Worm (Caenorhabditis elegans) whole organism, L3 larva: ENCODE measurements around the gene gen-1.
A peak's percentile ranks its signal among the peaks of the same experiment; 100 is the strongest.

ENCODE experiments used
- aly-2 ChIP-seq: fragments of 150-350 bp; optimal IDR thresholded peaks from 2 replicates; lab custom pipeline; 2014; ENCODE audit warnings: missing biosample characterization, missing genetic modification characterization
- ama-1 ChIP-seq: fragments of 150-350 bp; optimal IDR thresholded peaks from 2 replicates; lab custom pipeline; 2018
- ceh-16 ChIP-seq: sonication (generic microtip); optimal IDR thresholded peaks from 2 replicates; lab custom pipeline; 2017; ENCODE audit warnings: missing biosample characterization, missing genetic modification characterization
- ceh-82 ChIP-seq: fragments of 150-350 bp; optimal IDR thresholded peaks from 2 replicates; lab custom pipeline; 2014; ENCODE audit warnings: missing biosample characterization, missing genetic modification characterization
- daf-12 ChIP-seq: fragments of 150-350 bp; optimal IDR thresholded peaks from 2 replicates; lab custom pipeline; 2014; ENCODE audit warnings: missing biosample characterization, missing genetic modification reagents, missing genetic modification characterization
- egl-27 ChIP-seq: sonication (generic microtip); optimal IDR thresholded peaks from 4 replicates; lab custom pipeline; 2017; ENCODE audit warnings: missing biosample characterization, missing genetic modification reagents, missing genetic modification characterization
- elt-2 ChIP-seq: sonication (generic microtip); optimal IDR thresholded peaks from 2 replicates; lab custom pipeline; 2016; ENCODE audit warnings: missing genetic modification reagents, mild to moderate bottlenecking, missing genetic modification characterization, missing compliant biosample characterization
- elt-3 ChIP-seq, 3 experiments: fragments of 150-350 bp in 1 of 3; sonication (generic microtip) in 2 of 3; optimal IDR thresholded peaks; 2 replicates in 2 of 3; 4 replicates in 1 of 3; lab custom pipeline; 2014 to 2017; ENCODE audit warnings: missing biosample characterization in 3 of 3, missing genetic modification characterization in 3 of 3
- fkh-10 ChIP-seq: sonication (generic microtip); optimal IDR thresholded peaks from 2 replicates; lab custom pipeline; 2017; ENCODE audit warnings: missing biosample characterization, missing genetic modification reagents, missing genetic modification characterization
- fkh-2 ChIP-seq: fragments of 150-350 bp; optimal IDR thresholded peaks from 2 replicates; lab custom pipeline; 2014; ENCODE audit warnings: missing biosample characterization, missing genetic modification reagents, missing genetic modification characterization
- fos-1 ChIP-seq: fragments of 150-350 bp; optimal IDR thresholded peaks from 2 replicates; lab custom pipeline; 2014; ENCODE audit warnings: missing biosample characterization, missing genetic modification characterization
- jun-1 ChIP-seq: fragments of 150-350 bp; optimal IDR thresholded peaks from 2 replicates; lab custom pipeline; 2014; ENCODE audit warnings: missing biosample characterization, missing genetic modification reagents, missing genetic modification characterization
- lin-15B ChIP-seq: fragments of 150-350 bp; optimal IDR thresholded peaks from 2 replicates; lab custom pipeline; 2014; ENCODE audit warnings: missing biosample characterization, missing genetic modification characterization
- lin-39 ChIP-seq: fragments of 150-350 bp; optimal IDR thresholded peaks from 2 replicates; lab custom pipeline; 2018; ENCODE audit warnings: missing biosample characterization, missing genetic modification reagents, missing genetic modification characterization
- mml-1 ChIP-seq: fragments of 150-350 bp; sonication (generic microtip); optimal IDR thresholded peaks from 3 replicates; lab custom pipeline; 2014; ENCODE audit warnings: missing biosample characterization, missing genetic modification characterization
- nfya-1 ChIP-seq: sonication (generic microtip); optimal IDR thresholded peaks from 2 replicates; lab custom pipeline; 2017; ENCODE audit warnings: missing genetic modification characterization, mild to moderate bottlenecking, missing compliant biosample characterization, antibody characterized with exemption, moderate library complexity; ENCODE audit not compliant: insufficient read depth
- nhr-11 ChIP-seq: fragments of 150-350 bp; optimal IDR thresholded peaks from 2 replicates; lab custom pipeline; 2014; ENCODE audit warnings: missing biosample characterization, missing genetic modification characterization
- nhr-12 ChIP-seq: fragments of 150-350 bp; optimal IDR thresholded peaks from 2 replicates; lab custom pipeline; 2014; ENCODE audit warnings: missing biosample characterization, missing genetic modification characterization
- nhr-23 ChIP-seq: fragments of 150-350 bp; optimal IDR thresholded peaks from 2 replicates; lab custom pipeline; 2014; ENCODE audit warnings: missing biosample characterization, missing genetic modification reagents, missing genetic modification characterization
- nhr-25 ChIP-seq: sonication (generic microtip); optimal IDR thresholded peaks from 2 replicates; lab custom pipeline; 2017; ENCODE audit warnings: missing biosample characterization, missing genetic modification characterization
- nhr-43 ChIP-seq: sonication (generic microtip); optimal IDR thresholded peaks from 2 replicates; lab custom pipeline; 2016; ENCODE audit warnings: mild to moderate bottlenecking, missing genetic modification characterization, missing compliant biosample characterization; ENCODE audit not compliant: poor library complexity, severe bottlenecking
- nhr-67 ChIP-seq: fragments of 150-350 bp; optimal IDR thresholded peaks from 2 replicates; lab custom pipeline; 2014; ENCODE audit warnings: missing biosample characterization, missing genetic modification characterization
- nhr-76 ChIP-seq: fragments of 150-350 bp; sonication (generic microtip); optimal IDR thresholded peaks from 5 replicates; lab custom pipeline; 2014; ENCODE audit warnings: missing biosample characterization, missing genetic modification characterization
- pha-4 ChIP-seq: fragments of 150-350 bp; optimal IDR thresholded peaks from 2 replicates; lab custom pipeline; 2014; ENCODE audit warnings: missing biosample characterization, missing genetic modification reagents, missing genetic modification characterization
- pqm-1 ChIP-seq: fragments of 150-350 bp; optimal IDR thresholded peaks from 2 replicates; lab custom pipeline; 2017; ENCODE audit warnings: missing biosample characterization, missing genetic modification characterization, inconsistent platforms
- skn-1 ChIP-seq: fragments of 150-350 bp; optimal IDR thresholded peaks from 2 replicates; lab custom pipeline; 2014; ENCODE audit warnings: missing biosample characterization, missing genetic modification characterization
- snpc-4 ChIP-seq: fragments of 150-350 bp; optimal IDR thresholded peaks from 2 replicates; lab custom pipeline; 2014; ENCODE audit warnings: missing biosample characterization, missing genetic modification characterization
- tbx-2 ChIP-seq: sonication (generic microtip); optimal IDR thresholded peaks from 2 replicates; lab custom pipeline; 2016; ENCODE audit warnings: mild to moderate bottlenecking, missing genetic modification characterization, missing compliant biosample characterization
- unc-62 ChIP-seq: fragments of 150-350 bp; sonication (generic microtip); optimal IDR thresholded peaks from 4 replicates; lab custom pipeline; 2014; ENCODE audit warnings: missing biosample characterization, missing genetic modification reagents, missing genetic modification characterization
- zag-1 ChIP-seq: fragments of 150-350 bp; optimal IDR thresholded peaks from 2 replicates; lab custom pipeline; 2014; ENCODE audit warnings: missing biosample characterization, missing genetic modification characterization
- ztf-11 ChIP-seq: fragments of 150-350 bp; optimal IDR thresholded peaks from 2 replicates; lab custom pipeline; 2014; ENCODE audit warnings: missing biosample characterization, missing genetic modification characterization
- ztf-4 ChIP-seq: fragments of 150-350 bp; optimal IDR thresholded peaks from 2 replicates; lab custom pipeline; 2014; ENCODE audit warnings: missing biosample characterization, missing genetic modification characterization

Gene gen-1

DNA sequence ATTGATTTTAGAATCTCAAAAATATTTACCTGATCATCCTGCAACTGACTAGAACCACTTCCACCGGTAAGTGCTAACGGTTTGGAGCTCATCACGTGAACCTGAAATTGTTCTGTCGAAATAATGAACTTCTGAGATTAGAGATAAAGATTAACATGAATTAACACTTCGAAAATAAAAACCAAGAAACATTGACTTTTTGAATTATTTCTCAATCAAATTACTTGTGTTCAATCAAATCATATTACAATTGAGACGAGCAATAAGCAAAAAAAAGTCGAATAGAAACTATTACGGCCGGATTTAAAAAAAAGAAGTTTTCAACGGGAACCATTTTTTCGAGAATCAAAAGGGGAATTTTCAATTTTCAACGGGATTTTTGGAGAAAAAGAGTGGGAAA lies 2.2 kb downstream of the gen-1 start, which contains the start of gene bcas-2:
TSS of gene bcas-2 (minus strand) at position 101 of the 400 bp plus-strand sequence.
- no peak for TF ChIP-seq nhr-67
- no peak for TF ChIP-seq nhr-23 (tag; lab: Kevin White, UChicago)
- no peak for TF ChIP-seq pqm-1 (tag; lab: Kevin White, UChicago)
- no peak for TF ChIP-seq nfya-1 (tag; lab: Kevin White, UChicago)
- no peak for TF ChIP-seq nhr-11 (tag; lab: Kevin White, UChicago)
- TF ChIP-seq fkh-2 (tag; lab: Kevin White, UChicago): no peak
- no peak for TF ChIP-seq nhr-25 (tag; lab: Kevin White, UChicago)
- TF ChIP-seq egl-27 (tag; lab: Kevin White, UChicago): no peak
- no peak for TF ChIP-seq snpc-4
- no peak for TF ChIP-seq tbx-2 (tag; lab: Kevin White, UChicago)
- TF ChIP-seq ceh-82 (tag; lab: Kevin White, UChicago): no peak
- no peak for TF ChIP-seq unc-62 (GFP tag; lab: Kevin White, UChicago)
- no peak for TF ChIP-seq jun-1 (tag; lab: Kevin White, UChicago)
- no peak for TF ChIP-seq ztf-4 (tag; lab: Kevin White, UChicago)
- TF ChIP-seq daf-12 (tag; lab: Kevin White, UChicago): no peak
- no peak for TF ChIP-seq lin-39 (tag; lab: Kevin White, UChicago)
- no peak for TF ChIP-seq lin-15B
- TF ChIP-seq nhr-76 (tag; lab: Kevin White, UChicago): no peak
- no peak for TF ChIP-seq elt-3 (tag; optimal IDR thresholded peaks at IDR 0.05; lab: Kevin White, UChicago)
- no peak for TF ChIP-seq ama-1 (lab: Kevin White, UChicago)

DNA sequence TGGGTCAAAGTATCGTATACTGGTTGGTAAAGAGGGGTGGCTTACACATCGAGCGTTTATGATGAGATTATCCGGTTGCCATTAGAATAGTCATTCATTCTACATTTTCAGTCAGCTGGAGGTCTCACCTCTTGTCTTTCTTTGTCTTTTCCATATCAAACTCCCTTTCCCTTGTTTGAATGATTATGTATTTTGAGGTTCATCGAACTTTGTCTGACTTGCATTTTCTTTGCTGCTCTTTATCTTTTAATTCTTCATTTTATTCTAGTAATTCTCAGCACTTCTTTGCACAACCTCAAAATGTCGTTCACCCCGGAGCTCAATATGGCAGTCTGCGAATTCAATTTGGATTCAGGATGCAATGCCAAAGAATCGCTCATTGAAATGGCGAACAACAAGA lies 7.4 kb downstream of the gen-1 start, which contains the start of gene T12A2.3:
TSS of gene T12A2.3 (plus strand) at position 301 of the 400 bp plus-strand sequence.
- TF ChIP-seq ama-1 (lab: Kevin White, UChicago): no peak
- TF ChIP-seq fkh-10 (GFP tag; lab: Kevin White, UChicago): no peak
- TF ChIP-seq aly-2: no peak
- no peak for TF ChIP-seq nhr-67
- no peak for TF ChIP-seq ceh-16 (tag; lab: Kevin White, UChicago)
- no peak for TF ChIP-seq tbx-2 (tag; lab: Kevin White, UChicago)
- no peak for TF ChIP-seq nhr-23 (tag; lab: Kevin White, UChicago)
- no peak for TF ChIP-seq nhr-11 (tag; lab: Kevin White, UChicago)
- TF ChIP-seq pqm-1 (tag; lab: Kevin White, UChicago): no peak
- no peak for TF ChIP-seq ceh-82 (tag; lab: Kevin White, UChicago)
- TF ChIP-seq jun-1 (tag; lab: Kevin White, UChicago): no peak
- no peak for TF ChIP-seq elt-2 (tag; lab: Kevin White, UChicago)
- TF ChIP-seq snpc-4: no peak

ce11 chrIII:6236649-6237048 lies 11.3 kb downstream of the gen-1 start, which contains the start of gene T12A2.21:
Gene T12A2.21 (minus strand): TSS chrIII:6236749.
- TF ChIP-seq lin-15B: no peak
- no peak for TF ChIP-seq ztf-11 (tag; lab: Kevin White, UChicago)
- no peak for TF ChIP-seq mml-1 (tag; lab: Kevin White, UChicago)
- no peak for TF ChIP-seq zag-1
- no peak for TF ChIP-seq elt-2 (tag; lab: Kevin White, UChicago)
- TF ChIP-seq nhr-23 (tag; lab: Kevin White, UChicago): no peak
- TF ChIP-seq nhr-76 (tag; lab: Kevin White, UChicago): no peak
- TF ChIP-seq fkh-2 (tag; lab: Kevin White, UChicago): no peak
- TF ChIP-seq ceh-82 (tag; lab: Kevin White, UChicago): no peak
- TF ChIP-seq fos-1: no peak
- no peak for TF ChIP-seq nhr-43 (tag; lab: Kevin White, UChicago)
- no peak for TF ChIP-seq nhr-12
- TF ChIP-seq tbx-2 (tag; lab: Kevin White, UChicago): no peak
- TF ChIP-seq egl-27 (tag; lab: Kevin White, UChicago): no peak
- no peak for TF ChIP-seq fkh-10 (GFP tag; lab: Kevin White, UChicago)
- TF ChIP-seq pqm-1 (tag; lab: Kevin White, UChicago): no peak
- no peak for TF ChIP-seq nhr-25 (tag; lab: Kevin White, UChicago)
- no peak for TF ChIP-seq aly-2
- no peak for TF ChIP-seq jun-1 (tag; lab: Kevin White, UChicago)

DNA sequence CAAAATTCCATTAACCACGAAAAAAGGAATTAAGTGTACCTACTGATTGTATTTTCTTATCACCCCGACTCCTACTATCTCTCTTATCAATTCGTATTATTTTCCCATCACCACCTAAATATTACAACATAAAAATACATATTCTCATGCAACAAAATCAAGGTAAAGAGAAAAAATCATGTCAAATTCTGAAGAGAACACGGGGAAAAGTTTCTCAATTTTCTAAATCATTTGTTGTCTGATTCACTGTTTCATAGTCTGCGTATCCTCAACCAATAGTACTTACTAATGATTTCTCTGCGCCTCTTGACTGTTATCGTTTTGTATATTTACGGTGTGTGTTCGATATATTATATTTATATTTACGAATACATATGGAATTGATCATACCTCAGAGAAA lies 16.1 kb downstream of the gen-1 start:
- no peak for TF ChIP-seq fkh-10 (GFP tag; lab: Kevin White, UChicago)
- peak; percentile 4 for TF ChIP-seq nhr-25 (tag; lab: Kevin White, UChicago)
- TF ChIP-seq pqm-1 (tag; lab: Kevin White, UChicago): peak; percentile 94
- TF ChIP-seq elt-2 (tag; lab: Kevin White, UChicago): peak; percentile 95
- TF ChIP-seq pha-4 (tag; lab: Kevin White, UChicago): peak; percentile 87
- peak; percentile 33 for TF ChIP-seq jun-1 (tag; lab: Kevin White, UChicago)
- TF ChIP-seq skn-1 (tag; lab: Kevin White, UChicago): no peak
- TF ChIP-seq lin-39 (tag; lab: Kevin White, UChicago): no peak
- TF ChIP-seq nfya-1 (tag; lab: Kevin White, UChicago): peak; percentile 14
